Fruit fly (Drosophila melanogaster) whole organism, embryonic: ENCODE measurements around the gene pnt.

Source experiments
- Adf1 ChIP-seq: fragments of 200-800 bp; sonication (Bioruptor generic); IDR thresholded peaks from 2 replicates; pipeline ENCODE4 v1.3.6; 2022; ENCODE audit warnings: missing biosample characterization, missing genetic modification characterization
- Antp ChIP-seq: fragments of 200-800 bp; sonication (Bioruptor generic); optimal IDR thresholded peaks from 3 replicates; lab custom pipeline; 2016; ENCODE audit warnings: missing biosample characterization, missing genetic modification characterization
- Bgb ChIP-seq: fragments of 200-800 bp; sonication (Bioruptor generic); IDR thresholded peaks from 2 replicates; pipeline ENCODE4 v1.3.6; 2022; ENCODE audit warnings: missing biosample characterization, missing genetic modification characterization; ENCODE audit not compliant: partially characterized antibody
- BtbVII ChIP-seq: fragments of 200-800 bp; sonication (Bioruptor generic); optimal IDR thresholded peaks from 3 replicates; lab custom pipeline; 2017; ENCODE audit warnings: missing biosample characterization, mild to moderate bottlenecking, missing genetic modification characterization
- CG10147 ChIP-seq: fragments of 200-800 bp; sonication (Bioruptor generic); optimal IDR thresholded peaks from 2 replicates; lab custom pipeline; 2019; ENCODE audit warnings: missing biosample characterization, mild to moderate bottlenecking, missing genetic modification characterization, moderate library complexity
- CG10543 ChIP-seq: fragments of 200-800 bp; sonication (Bioruptor generic); optimal IDR thresholded peaks from 3 replicates; lab custom pipeline; 2017; ENCODE audit warnings: missing biosample characterization, mild to moderate bottlenecking, missing genetic modification characterization, moderate library complexity
- CG14050 ChIP-seq: fragments of 200-800 bp; sonication (Bioruptor generic); IDR thresholded peaks from 3 replicates; pipeline ENCODE4 v1.3.6; 2022; ENCODE audit warnings: missing biosample characterization, missing genetic modification characterization
- CG15011 ChIP-seq: fragments of 200-800 bp; sonication (Bioruptor generic); optimal IDR thresholded peaks from 3 replicates; lab custom pipeline; 2018; ENCODE audit warnings: missing biosample characterization, mild to moderate bottlenecking, missing genetic modification characterization
- CG15514 ChIP-seq: fragments of 200-800 bp; sonication (Bioruptor generic); optimal IDR thresholded peaks from 3 replicates; lab custom pipeline; 2017; ENCODE audit warnings: missing biosample characterization, missing genetic modification characterization, mild to moderate bottlenecking, moderate library complexity, missing genetic modification reagents
- CG16815 ChIP-seq: fragments of 200-800 bp; sonication (Bioruptor generic); optimal IDR thresholded peaks from 3 replicates; lab custom pipeline; 2017; ENCODE audit warnings: missing biosample characterization, mild to moderate bottlenecking, missing genetic modification characterization
- CG3065 ChIP-seq: fragments of 200-800 bp; sonication (Bioruptor generic); optimal IDR thresholded peaks from 2 replicates; lab custom pipeline; 2016; ENCODE audit warnings: missing biosample characterization, missing genetic modification characterization
- CG3163 ChIP-seq: fragments of 200-800 bp; sonication (Bioruptor generic); optimal IDR thresholded peaks from 3 replicates; lab custom pipeline; 2016; ENCODE audit warnings: missing biosample characterization, missing genetic modification characterization
- CG4360 ChIP-seq: fragments of 200-800 bp; sonication (Bioruptor generic); IDR thresholded peaks from 2 replicates; pipeline ENCODE4 v1.3.6; 2022; ENCODE audit warnings: missing biosample characterization, missing genetic modification characterization
- CG6654 ChIP-seq: fragments of 200-800 bp; sonication (Bioruptor generic); optimal IDR thresholded peaks from 2 replicates; lab custom pipeline; 2017; ENCODE audit warnings: missing biosample characterization, mild to moderate bottlenecking, missing genetic modification characterization
- CG6854 ChIP-seq: fragments of 200-800 bp; sonication (Bioruptor generic); optimal IDR thresholded peaks from 3 replicates; lab custom pipeline; 2017; ENCODE audit warnings: missing biosample characterization, mild to moderate bottlenecking, missing genetic modification characterization
- CG8388 ChIP-seq: fragments of 200-800 bp; sonication (Bioruptor generic); optimal IDR thresholded peaks from 2 replicates; lab custom pipeline; 2019; ENCODE audit warnings: missing biosample characterization, mild to moderate bottlenecking, missing genetic modification characterization, moderate library complexity
- CG9609 ChIP-seq: fragments of 200-800 bp; sonication (Bioruptor generic); optimal IDR thresholded peaks from 3 replicates; lab custom pipeline; 2016; ENCODE audit warnings: missing biosample characterization, missing genetic modification characterization
- CG9932 ChIP-seq: fragments of 200-800 bp; sonication (Bioruptor generic); IDR thresholded peaks from 2 replicates; pipeline ENCODE4 v1.3.6; 2022; ENCODE audit warnings: missing biosample characterization, missing genetic modification characterization
- Doc2 ChIP-seq: fragments of 200-800 bp; sonication (Bioruptor generic); IDR thresholded peaks from 2 replicates; pipeline ENCODE4 v1.3.6; 2022; ENCODE audit warnings: missing biosample characterization, missing genetic modification characterization
- E2f1 ChIP-seq: fragments of 200-800 bp; sonication (Bioruptor generic); IDR thresholded peaks from 2 replicates; pipeline ENCODE4 v1.3.6; 2022; ENCODE audit warnings: missing biosample characterization, missing genetic modification characterization
- ERR ChIP-seq: fragments of 200-800 bp; sonication (Bioruptor generic); optimal IDR thresholded peaks from 2 replicates; lab custom pipeline; 2016; ENCODE audit warnings: missing biosample characterization, missing genetic modification characterization
- GATAe ChIP-seq: fragments of 200-800 bp; sonication (Bioruptor generic); conservative IDR thresholded peaks from 2 replicates; pipeline ENCODE4 v1.3.6; 2022; ENCODE audit warnings: missing biosample characterization, missing genetic modification characterization
- HHEX ChIP-seq: fragments of 200-800 bp; sonication (Bioruptor generic); optimal IDR thresholded peaks from 3 replicates; lab custom pipeline; 2017; ENCODE audit warnings: missing biosample characterization, mild to moderate bottlenecking, missing genetic modification characterization, missing genetic modification reagents
- HmgZ ChIP-seq: fragments of 200-800 bp; sonication (Bioruptor generic); optimal IDR thresholded peaks from 2 replicates; lab custom pipeline; 2018; ENCODE audit warnings: missing biosample characterization, mild to moderate bottlenecking, missing genetic modification characterization
- Hr3 ChIP-seq: fragments of 200-800 bp; sonication (Bioruptor generic); optimal IDR thresholded peaks from 3 replicates; lab custom pipeline; 2016; ENCODE audit warnings: missing biosample characterization, missing genetic modification characterization
- Lim3 ChIP-seq: fragments of 200-800 bp; sonication (Bioruptor generic); IDR thresholded peaks from 2 replicates; pipeline ENCODE4 v1.3.6; 2022; ENCODE audit warnings: missing biosample characterization, missing genetic modification characterization
- Mrtf ChIP-seq: fragments of 200-800 bp; sonication (Bioruptor generic); IDR thresholded peaks from 3 replicates; pipeline ENCODE4 v1.3.6; 2022; ENCODE audit warnings: missing biosample characterization, missing genetic modification characterization
- Pdp1 ChIP-seq, 2 experiments: fragments of 200-800 bp; sonication (Bioruptor generic); optimal IDR thresholded peaks; 3 replicates each; lab custom pipeline; 2016; ENCODE audit warnings: missing biosample characterization in 2 of 2, missing genetic modification characterization in 2 of 2, mild to moderate bottlenecking in 1 of 2, moderate library complexity in 1 of 2
- Six4 ChIP-seq: fragments of 200-800 bp; sonication (Bioruptor generic); optimal IDR thresholded peaks from 2 replicates; lab custom pipeline; 2016; ENCODE audit warnings: missing biosample characterization, missing genetic modification characterization
- Sry-δ ChIP-seq: fragments of 200-800 bp; sonication (Bioruptor generic); optimal IDR thresholded peaks from 2 replicates; lab custom pipeline; 2016; ENCODE audit warnings: missing biosample characterization, missing genetic modification characterization
- TFAM ChIP-seq: fragments of 200-800 bp; sonication (Bioruptor generic); optimal IDR thresholded peaks from 2 replicates; lab custom pipeline; 2017; ENCODE audit warnings: missing biosample characterization, missing genetic modification characterization, inconsistent platforms
- Xrp1 ChIP-seq: fragments of 200-800 bp; sonication (Bioruptor generic); IDR thresholded peaks from 2 replicates; pipeline ENCODE4 v1.3.6; 2022; ENCODE audit warnings: missing biosample characterization, missing genetic modification characterization
- ab ChIP-seq: fragments of 200-800 bp; sonication (Bioruptor generic); optimal IDR thresholded peaks from 2 replicates; lab custom pipeline; 2016; ENCODE audit warnings: missing biosample characterization, missing genetic modification characterization
- ato ChIP-seq: fragments of 200-800 bp; sonication (Bioruptor generic); IDR thresholded peaks from 2 replicates; pipeline ENCODE4 v1.3.6; 2022; ENCODE audit warnings: missing biosample characterization, missing genetic modification characterization; ENCODE audit not compliant: partially characterized antibody
- bcd ChIP-seq: fragments of 200-800 bp; sonication (Bioruptor generic); optimal IDR thresholded peaks from 2 replicates; lab custom pipeline; 2017; ENCODE audit warnings: missing biosample characterization, mild to moderate bottlenecking, missing genetic modification characterization
- cato ChIP-seq: fragments of 200-800 bp; sonication (Bioruptor generic); optimal IDR thresholded peaks from 2 replicates; lab custom pipeline; 2016; ENCODE audit warnings: missing biosample characterization, missing genetic modification characterization, borderline replicate concordance
- crc ChIP-seq: fragments of 200-800 bp; sonication (Bioruptor generic); optimal IDR thresholded peaks from 2 replicates; lab custom pipeline; 2016; ENCODE audit warnings: missing biosample characterization, missing genetic modification characterization
- fd3F ChIP-seq: fragments of 200-800 bp; sonication (Bioruptor generic); optimal IDR thresholded peaks from 2 replicates; lab custom pipeline; 2018; ENCODE audit warnings: missing biosample characterization, mild to moderate bottlenecking, missing genetic modification characterization, moderate library complexity
- fru ChIP-seq: fragments of >200 bp; optimal IDR thresholded peaks from 2 replicates; lab custom pipeline; 2017
- ham ChIP-seq: fragments of 200-800 bp; sonication (Bioruptor generic); IDR thresholded peaks from 2 replicates; pipeline ENCODE4 v1.3.6; 2022; ENCODE audit warnings: missing biosample characterization, missing genetic modification characterization
- ken ChIP-seq: fragments of 200-800 bp; sonication (Bioruptor generic); IDR thresholded peaks from 3 replicates; pipeline ENCODE4 v1.3.6; 2022; ENCODE audit warnings: missing biosample characterization, missing genetic modification characterization
- pho ChIP-seq: fragments of 200-800 bp; sonication (Bioruptor generic); optimal IDR thresholded peaks from 2 replicates; lab custom pipeline; 2016; ENCODE audit warnings: missing biosample characterization, missing genetic modification characterization
- sens ChIP-seq: fragments of 200-800 bp; sonication (Bioruptor generic); peaks from one replicate; lab custom pipeline; 2016; ENCODE audit warnings: missing biosample characterization, missing genetic modification characterization
- seq ChIP-seq: fragments of 200-800 bp; sonication (Bioruptor generic); IDR thresholded peaks from 2 replicates; pipeline ENCODE4 v1.3.6; 2022; ENCODE audit warnings: missing biosample characterization, missing genetic modification characterization
- sim ChIP-seq: fragments of 200-800 bp; sonication (Bioruptor generic); IDR thresholded peaks from 2 replicates; pipeline ENCODE4 v1.3.6; 2022; ENCODE audit warnings: missing biosample characterization, missing genetic modification characterization
- slbo ChIP-seq: fragments of 200-800 bp; sonication (Bioruptor generic); IDR thresholded peaks from 2 replicates; pipeline ENCODE4 v1.3.6; 2022; ENCODE audit warnings: missing biosample characterization, missing genetic modification characterization
- sob ChIP-seq: fragments of 200-800 bp; sonication (Bioruptor generic); IDR thresholded peaks from 2 replicates; pipeline ENCODE4 v1.3.6; 2022; ENCODE audit warnings: missing biosample characterization, missing genetic modification characterization
- tap ChIP-seq: fragments of 200-800 bp; optimal IDR thresholded peaks from 3 replicates; lab custom pipeline; 2019; ENCODE audit warnings: missing biosample characterization, mild to moderate bottlenecking, missing genetic modification characterization, moderate library complexity
- toy ChIP-seq: fragments of 200-800 bp; sonication (Bioruptor generic); IDR thresholded peaks from 2 replicates; pipeline ENCODE4 v1.3.6; 2022; ENCODE audit warnings: missing biosample characterization, missing genetic modification characterization
- trh ChIP-seq: fragments of 200-800 bp; sonication (Bioruptor generic); optimal IDR thresholded peaks from 2 replicates; lab custom pipeline; 2016; ENCODE audit warnings: missing biosample characterization, missing genetic modification characterization
- unc-4 ChIP-seq: fragments of 200-800 bp; sonication (Bioruptor generic); IDR thresholded peaks from 2 replicates; pipeline ENCODE4 v1.3.6; 2022; ENCODE audit warnings: missing biosample characterization, missing genetic modification characterization; ENCODE audit not compliant: partially characterized antibody
- usp ChIP-seq: fragments of >200 bp; optimal IDR thresholded peaks from 2 replicates; lab custom pipeline; 2017; ENCODE audit warnings: missing biosample characterization, missing genetic modification characterization
- wor ChIP-seq: fragments of 200-800 bp; sonication (Bioruptor generic); IDR thresholded peaks from 2 replicates; pipeline ENCODE4 v1.3.6; 2022; ENCODE audit warnings: missing biosample characterization, missing genetic modification characterization

Gene pnt

dm6 chr3R:23346893-23347396 lies 978 bp upstream of the pnt start (continued):
- no peak for TF ChIP-seq E2f1 (GFP tag; lab: Robert Waterston, UW)
- TF ChIP-seq ham (GFP tag; lab: Robert Waterston, UW) = no peak
- peak; percentile 36 for TF ChIP-seq Antp (GFP tag; lab: Kevin White, UChicago)
- TF ChIP-seq fd3F = no peak
- TF ChIP-seq sim = no peak
- no peak for TF ChIP-seq seq (GFP tag; lab: Robert Waterston, UW)
- TF ChIP-seq CG9609 (GFP tag; lab: Kevin White, UChicago) = no peak
- no peak for TF ChIP-seq Lim3 (GFP tag; lab: Robert Waterston, UW)
- TF ChIP-seq CG15011 = no peak
- peak; percentile 74 for TF ChIP-seq Xrp1 (GFP tag; lab: Robert Waterston, UW)
- no peak for TF ChIP-seq Doc2
- no peak for TF ChIP-seq CG6854 (GFP tag; lab: Kevin White, UChicago)
- TF ChIP-seq unc-4 (GFP tag; lab: Robert Waterston, UW) = no peak
- TF ChIP-seq ERR (GFP tag; lab: Kevin White, UChicago) = no peak
- TF ChIP-seq CG4360 (GFP tag; lab: Robert Waterston, UW) = no peak
- TF ChIP-seq sob (GFP tag; lab: Robert Waterston, UW) = peak; percentile 43; the same call in 1 of the 2 replicates
- TF ChIP-seq CG10147 (GFP tag; lab: Kevin White, UChicago) = peak; percentile 22
- TF ChIP-seq Adf1 (GFP tag; lab: Robert Waterston, UW) = no peak
- no peak for TF ChIP-seq Mrtf (GFP tag; lab: Robert Waterston, UW)
- no peak for TF ChIP-seq toy (GFP tag; lab: Robert Waterston, UW)
- no peak for TF ChIP-seq CG6654 (GFP tag; lab: Kevin White, UChicago)
- TF ChIP-seq Hr3 = peak; percentile 36
- TF ChIP-seq Bgb (GFP tag; lab: Robert Waterston, UW) = no peak
- TF ChIP-seq wor (GFP tag; lab: Robert Waterston, UW) = no peak
- no peak for TF ChIP-seq ato
- no peak for TF ChIP-seq CG3065 (GFP tag; lab: Kevin White, UChicago)
- peak in 1 of 2 experiments; percentile 1 for TF ChIP-seq Pdp1 (GFP tag; optimal IDR thresholded peaks at IDR 0.05; lab: Kevin White, UChicago)
- TF ChIP-seq CG15514 = no peak
- TF ChIP-seq ken (GFP tag; lab: Robert Waterston, UW) = peak; percentile 34; the same call in 1 of the 3 replicates
- TF ChIP-seq tap (tag; lab: Kevin White, UChicago) = peak; percentile 42
- TF ChIP-seq CG14050 (GFP tag; lab: Robert Waterston, UW) = no peak
- no peak for TF ChIP-seq cato
- TF ChIP-seq Six4 (GFP tag; lab: Kevin White, UChicago) = peak; percentile 49
- TF ChIP-seq CG9932 (GFP tag; lab: Robert Waterston, UW) = 0 out of 2 replicates have a peak, but pooled peaks have one; percentile 17
- TF ChIP-seq HmgZ (tag; lab: Kevin White, UChicago) = no peak
- no peak for TF ChIP-seq crc
- TF ChIP-seq GATAe (GFP tag; lab: Robert Waterston, UW) = no peak
- peak; percentile 16 for TF ChIP-seq CG16815 (GFP tag; lab: Kevin White, UChicago)
- no peak for TF ChIP-seq usp (GFP tag; lab: Kevin White, UChicago)
- no peak for TF ChIP-seq Sry-δ
- no peak for TF ChIP-seq TFAM (GFP tag; lab: Kevin White, UChicago)
- no peak for TF ChIP-seq pho (GFP tag; lab: Kevin White, UChicago)
- peak; percentile 15 for TF ChIP-seq HHEX (GFP tag; lab: Kevin White, UChicago)
- TF ChIP-seq ab (GFP tag; lab: Kevin White, UChicago) = no peak
- no peak for TF ChIP-seq fru
- TF ChIP-seq BtbVII (GFP tag; lab: Kevin White, UChicago) = peak; percentile 47
- peak; percentile 51 for TF ChIP-seq CG8388
- no peak for TF ChIP-seq CG10543 (GFP tag; lab: Kevin White, UChicago)
- no peak for TF ChIP-seq CG3163 (GFP tag; lab: Kevin White, UChicago)
- peak; percentile 51 for TF ChIP-seq bcd
- TF ChIP-seq sens = peak; percentile 83
- no peak for TF ChIP-seq trh (GFP tag; lab: Kevin White, UChicago)
- TF ChIP-seq slbo (GFP tag; lab: Robert Waterston, UW) = peak; percentile 53
